Worm (Caenorhabditis elegans): Measurements from ENCODE around the gene sre-10.

- no peak for TF ChIP-seq egl-27 (tag; optimal IDR thresholded peaks at IDR 0.05)
- no peak for TF ChIP-seq snpc-4 (tag; optimal IDR thresholded peaks at IDR 0.05)
- no peak for TF ChIP-seq elt-2 (tag; optimal IDR thresholded peaks at IDR 0.05)
- TF ChIP-seq nhr-11 (tag; optimal IDR thresholded peaks at IDR 0.05) = no peak
- TF ChIP-seq pha-4 (tag; optimal IDR thresholded peaks at IDR 0.05) = no peak
- no peak for TF ChIP-seq lin-39 (tag; optimal IDR thresholded peaks at IDR 0.05)
- TF ChIP-seq daf-12 (tag; optimal IDR thresholded peaks at IDR 0.05) = no peak
- no peak for TF ChIP-seq mdl-1 (tag; optimal IDR thresholded peaks at IDR 0.05)
- no peak for TF ChIP-seq unc-39 (tag; optimal IDR thresholded peaks at IDR 0.05)
Observed at ce11 chrV:7120168-7120567, 12.2 kb upstream of the sre-10 start, which contains the start of gene srx-34.

Data from whole organism, L3 larva.